Fruit fly (Drosophila melanogaster): ENCODE data around the gene laf.
A peak's percentile ranks its signal among the peaks of the same experiment; 100 is the strongest.

laf gene

dm6 chr3R:4886086-4886812, 7.9 kb upstream of the laf start (continued):
- TF ChIP-seq wor (GFP tag; IDR thresholded peaks at IDR 0.05) (no peak), ase (GFP tag; IDR thresholded peaks at IDR 0.05) (0 out of 3 replicates have a peak, but pooled peaks have one; percentile 6), row (GFP tag; IDR thresholded peaks at IDR 0.05) (peak; percentile 81), fru (optimal IDR thresholded peaks at IDR 0.05) (no peak), Dfd (GFP tag; optimal IDR thresholded peaks at IDR 0.05) (no peak), caup (GFP tag; optimal IDR thresholded peaks at IDR 0.05; ENCODE audit: severe bottlenecking) (peak; percentile 24), Xbp1 (GFP tag; optimal IDR thresholded peaks at IDR 0.05) (peak; percentile 77), Asciz (GFP tag; optimal IDR thresholded peaks at IDR 0.05) (peak; percentile 65), Neu2 (GFP tag; optimal IDR thresholded peaks at IDR 0.05; ENCODE audit: borderline replicate concordance) (no peak), D19A (tag; optimal IDR thresholded peaks at IDR 0.05) (peak; percentile 61), CG8281 (tag; optimal IDR thresholded peaks at IDR 0.05) (peak; percentile 25), Hand (GFP tag; optimal IDR thresholded peaks at IDR 0.05) (no peak), CG4707 (GFP tag; optimal IDR thresholded peaks at IDR 0.05) (peak; percentile 49), luna (GFP tag; optimal IDR thresholded peaks at IDR 0.05) (no peak), dan (GFP tag; IDR thresholded peaks at IDR 0.05) (peak; percentile 72), ro (GFP tag; IDR thresholded peaks at IDR 0.05) (peak; percentile 23; the same call in 1 of the 2 replicates), CG3838 (GFP tag; optimal IDR thresholded peaks at IDR 0.05) (no peak), Spps (tag; optimal IDR thresholded peaks at IDR 0.05) (peak; percentile 53), Lpt (GFP tag; optimal IDR thresholded peaks at IDR 0.05) (no peak), CG34376 (GFP tag; optimal IDR thresholded peaks at IDR 0.05) (no peak), B-H1 (GFP tag; IDR thresholded peaks at IDR 0.05) (no peak), Xrp1 (GFP tag; IDR thresholded peaks at IDR 0.05) (peak; percentile 90), CG13424 (tag; optimal IDR thresholded peaks at IDR 0.05) (peak; percentile 63), knrl (GFP tag; IDR thresholded peaks at IDR 0.05; ENCODE audit: partially characterized antibody) (no peak), ato (GFP tag; IDR thresholded peaks at IDR 0.05; ENCODE audit: partially characterized antibody) (no peak), Deaf1 (tag; optimal IDR thresholded peaks at IDR 0.05) (peak; percentile 21), Camta (GFP tag; optimal IDR thresholded peaks at IDR 0.05) (peak; percentile 61), CG17328 (GFP tag; IDR thresholded peaks at IDR 0.05) (peak; percentile 83), Hr78 (GFP tag; optimal IDR thresholded peaks at IDR 0.05) (no peak), CG30431 (GFP tag; optimal IDR thresholded peaks at IDR 0.05) (peak; percentile 66), CG42726 (GFP tag; IDR thresholded peaks at IDR 0.05; ENCODE audit: partially characterized antibody) (no peak), inv (GFP tag; IDR thresholded peaks at IDR 0.05; ENCODE audit: partially characterized antibody) (no peak), CG7372 (GFP tag; IDR thresholded peaks at IDR 0.05) (no peak), Mad (GFP tag; optimal IDR thresholded peaks at IDR 0.05) (peak; percentile 30), CG7928 (GFP tag; optimal IDR thresholded peaks at IDR 0.05) (no peak), pho (GFP tag; optimal IDR thresholded peaks at IDR 0.05) (peak; percentile 4), CG32767 (GFP tag; IDR thresholded peaks at IDR 0.05) (peak; percentile 45; the same call in 1 of the 2 replicates), hth (optimal IDR thresholded peaks at IDR 0.05) (no peak), chm (GFP tag; IDR thresholded peaks at IDR 0.05) (0 out of 2 replicates have a peak, but pooled peaks have one; percentile 41), CG7839 (tag; optimal IDR thresholded peaks at IDR 0.05) (peak; percentile 77), CG9609 (GFP tag; optimal IDR thresholded peaks at IDR 0.05) (peak; percentile 74), aop (GFP tag; IDR thresholded peaks at IDR 0.05) (peak; percentile 50; the same call in 1 of the 2 replicates), Chrac-16 (GFP tag; optimal IDR thresholded peaks at IDR 0.05) (peak; percentile 66), CG5953 (GFP tag; IDR thresholded peaks at IDR 0.05) (no peak), Hr51 (GFP tag; optimal IDR thresholded peaks at IDR 0.05) (peak in 1 of 2 experiments; percentile 13), CG6254 (GFP tag; optimal IDR thresholded peaks at IDR 0.05) (peak; percentile 61), toy (GFP tag; IDR thresholded peaks at IDR 0.05) (no peak), Nf-YB (GFP tag; optimal IDR thresholded peaks at IDR 0.05) (peak; percentile 23), danr (GFP tag; IDR thresholded peaks at IDR 0.05) (no peak)

All from whole organism, embryonic.